Worm (Caenorhabditis elegans): ENCODE results near the gene grl-28.
"Not testable (repeated sequence)": the region's sequence is repeated elsewhere in the genome, so short reads cannot be mapped to it uniquely, and the experiment has no call there.

DNA sequence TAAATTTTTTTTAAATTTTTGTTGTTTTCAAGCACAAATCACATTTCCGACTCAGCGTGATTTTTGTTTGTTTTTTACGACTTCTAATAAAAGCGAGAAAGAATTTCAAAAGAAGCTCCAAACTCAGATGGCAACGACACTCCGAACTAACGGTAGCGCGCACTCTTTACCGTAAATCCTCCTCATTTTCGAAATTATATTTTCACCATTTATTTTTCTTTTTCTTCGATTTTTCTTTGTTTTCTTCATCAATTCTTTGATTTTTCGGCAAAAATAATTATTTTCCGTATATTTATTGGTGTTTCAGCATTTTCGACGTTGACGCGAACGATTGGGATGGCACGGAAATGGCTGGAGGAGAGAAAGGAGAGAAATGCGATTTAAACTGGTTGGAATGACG is 7.1 kb upstream of the grl-28 start, which contains the start of gene T24A6.1:
- TF ChIP-seq unc-62 (GFP tag; optimal IDR thresholded peaks at IDR 0.05 in 1 of 2); unc-62 (tag; optimal IDR thresholded peaks at IDR 0.05); arid-1 (GFP tag; conservative IDR thresholded peaks at IDR 0.05): not testable (repeated sequence)

Measured in whole organism, L4 larva.